Fruit fly (Drosophila melanogaster) whole organism, embryonic: ENCODE measurements around the gene grsm.
A peak's percentile ranks its signal among the peaks of the same experiment; 100 is the strongest.

Source experiments
- ATbp ChIP-seq: fragments of 200-800 bp; sonication (Bioruptor generic); optimal IDR thresholded peaks from 2 replicates; lab custom pipeline; 2017; ENCODE audit warnings: missing biosample characterization, mild to moderate bottlenecking, missing genetic modification characterization, missing genetic modification reagents
- Abd-B ChIP-seq: fragments of 200-800 bp; sonication (Bioruptor generic); optimal IDR thresholded peaks from 2 replicates; lab custom pipeline; 2018; ENCODE audit warnings: missing biosample characterization, mild to moderate bottlenecking, missing genetic modification characterization, moderate library complexity
- Ada2b ChIP-seq: fragments of 200-800 bp; sonication (Bioruptor generic); IDR thresholded peaks from 2 replicates; pipeline ENCODE4 v1.3.6; 2022; ENCODE audit warnings: missing biosample characterization, missing genetic modification characterization
- CG1024 ChIP-seq: fragments of 200-800 bp; sonication (Bioruptor generic); IDR thresholded peaks from 2 replicates; pipeline ENCODE4 v1.3.6; 2022; ENCODE audit warnings: missing biosample characterization, missing genetic modification characterization
- CG10543 ChIP-seq: fragments of 200-800 bp; sonication (Bioruptor generic); optimal IDR thresholded peaks from 3 replicates; lab custom pipeline; 2017; ENCODE audit warnings: missing biosample characterization, mild to moderate bottlenecking, missing genetic modification characterization, moderate library complexity
- CG10979 ChIP-seq: fragments of 200-800 bp; sonication (Bioruptor generic); optimal IDR thresholded peaks from 2 replicates; lab custom pipeline; 2018; ENCODE audit warnings: missing biosample characterization, mild to moderate bottlenecking, missing genetic modification characterization, moderate library complexity
- CG11456 ChIP-seq: fragments of 200-800 bp; sonication (Bioruptor generic); IDR thresholded peaks from 3 replicates; pipeline ENCODE4 v1.3.6; 2022; ENCODE audit warnings: missing biosample characterization, missing genetic modification characterization
- CG12071 ChIP-seq: fragments of 200-800 bp; sonication (Bioruptor generic); optimal IDR thresholded peaks from 3 replicates; lab custom pipeline; 2018; ENCODE audit warnings: missing biosample characterization, mild to moderate bottlenecking, missing genetic modification characterization
- CG12104 ChIP-seq: fragments of 200-800 bp; sonication (Bioruptor generic); optimal IDR thresholded peaks from 3 replicates; lab custom pipeline; 2016; ENCODE audit warnings: missing biosample characterization, missing genetic modification characterization
- CG14667 ChIP-seq: fragments of 200-800 bp; sonication (Bioruptor generic); IDR thresholded peaks from 2 replicates; pipeline ENCODE4 v1.3.6; 2022; ENCODE audit warnings: missing biosample characterization, missing genetic modification characterization
- CG17328 ChIP-seq: fragments of 200-800 bp; sonication (Bioruptor generic); IDR thresholded peaks from 2 replicates; pipeline ENCODE4 v1.3.6; 2022; ENCODE audit warnings: missing biosample characterization, missing genetic modification characterization
- CG17802 ChIP-seq: fragments of 200-800 bp; sonication (Bioruptor generic); optimal IDR thresholded peaks from 2 replicates; lab custom pipeline; 2018; ENCODE audit warnings: missing biosample characterization, mild to moderate bottlenecking, missing genetic modification characterization, moderate library complexity
- CG18262 ChIP-seq: fragments of 200-800 bp; optimal IDR thresholded peaks from 3 replicates; lab custom pipeline; 2019; ENCODE audit warnings: missing biosample characterization, mild to moderate bottlenecking, missing genetic modification characterization, moderate library complexity
- CG32532 ChIP-seq: fragments of 200-800 bp; sonication (Bioruptor generic); IDR thresholded peaks from 2 replicates; pipeline ENCODE4 v1.3.6; 2022; ENCODE audit warnings: missing biosample characterization, missing genetic modification characterization
- CG33557 ChIP-seq: fragments of 200-800 bp; sonication (Bioruptor generic); optimal IDR thresholded peaks from 2 replicates; lab custom pipeline; 2019; ENCODE audit warnings: missing biosample characterization, mild to moderate bottlenecking, missing genetic modification characterization, moderate library complexity
- CG3838 ChIP-seq: fragments of 200-800 bp; sonication (Bioruptor generic); optimal IDR thresholded peaks from 3 replicates; lab custom pipeline; 2016; ENCODE audit warnings: missing biosample characterization, missing genetic modification characterization
- CG43689 ChIP-seq: fragments of 200-800 bp; sonication (Bioruptor generic); IDR thresholded peaks from 2 replicates; pipeline ENCODE4 v1.3.6; 2022; ENCODE audit warnings: missing biosample characterization, missing genetic modification characterization
- CG9727 ChIP-seq: fragments of 200-800 bp; sonication (Bioruptor generic); optimal IDR thresholded peaks from 3 replicates; lab custom pipeline; 2017; ENCODE audit warnings: missing biosample characterization, mild to moderate bottlenecking, missing genetic modification characterization
- Dbx ChIP-seq: fragments of 200-800 bp; sonication (Bioruptor generic); IDR thresholded peaks from 3 replicates; pipeline ENCODE4 v1.3.6; 2022; ENCODE audit warnings: missing biosample characterization, missing genetic modification characterization
- Dfd ChIP-seq, 2 experiments: fragments of >200 bp; optimal IDR thresholded peaks; 2 replicates each; lab custom pipeline; 2017; ENCODE audit warnings: missing biosample characterization in 2 of 2, missing genetic modification characterization in 2 of 2
- Drgx ChIP-seq: fragments of 200-800 bp; sonication (Bioruptor generic); IDR thresholded peaks from 2 replicates; pipeline ENCODE4 v1.3.6; 2022; ENCODE audit warnings: missing biosample characterization, missing genetic modification characterization
- E2f2 ChIP-seq: fragments of 200-800 bp; sonication (Bioruptor generic); IDR thresholded peaks from 2 replicates; pipeline ENCODE4 v1.3.6; 2022; ENCODE audit warnings: missing biosample characterization, missing genetic modification characterization
- HHEX ChIP-seq: fragments of 200-800 bp; sonication (Bioruptor generic); optimal IDR thresholded peaks from 3 replicates; lab custom pipeline; 2017; ENCODE audit warnings: missing biosample characterization, mild to moderate bottlenecking, missing genetic modification characterization, missing genetic modification reagents
- MESR4 ChIP-seq: fragments of 200-800 bp; sonication (Bioruptor generic); optimal IDR thresholded peaks from 2 replicates; lab custom pipeline; 2018; ENCODE audit warnings: missing biosample characterization, mild to moderate bottlenecking, missing genetic modification characterization, moderate library complexity
- Mad ChIP-seq: fragments of 200-800 bp; sonication (Bioruptor generic); optimal IDR thresholded peaks from 2 replicates; lab custom pipeline; 2016; ENCODE audit warnings: missing biosample characterization, missing genetic modification characterization
- Max ChIP-seq: fragments of 200-800 bp; sonication (Bioruptor generic); optimal IDR thresholded peaks from 2 replicates; lab custom pipeline; 2016; ENCODE audit warnings: missing biosample characterization, mild to moderate bottlenecking, missing genetic modification characterization
- Nf-YC ChIP-seq: fragments of 200-800 bp; optimal IDR thresholded peaks from 3 replicates; lab custom pipeline; 2019; ENCODE audit warnings: missing biosample characterization, mild to moderate bottlenecking, missing genetic modification characterization, moderate library complexity
- Oli ChIP-seq: fragments of 200-800 bp; sonication (Bioruptor generic); optimal IDR thresholded peaks from 2 replicates; lab custom pipeline; 2018; ENCODE audit warnings: missing biosample characterization, mild to moderate bottlenecking, missing genetic modification characterization, moderate library complexity
- Poxn ChIP-seq: fragments of 200-800 bp; sonication (Bioruptor generic); IDR thresholded peaks from 2 replicates; pipeline ENCODE4 v1.3.6; 2022; ENCODE audit warnings: missing biosample characterization, missing genetic modification characterization
- Sox102F ChIP-seq: fragments of 200-800 bp; sonication (Bioruptor generic); optimal IDR thresholded peaks from 2 replicates; lab custom pipeline; 2018; ENCODE audit warnings: missing biosample characterization, mild to moderate bottlenecking, missing genetic modification characterization, moderate library complexity
- Trl ChIP-seq, 3 experiments: fragments of >200 bp in 2 of 3; fragments of 200-800 bp in 1 of 3; sonication (Bioruptor generic) in 1 of 3; optimal IDR thresholded peaks; 2 replicates in 1 of 3; 3 replicates in 2 of 3; lab custom pipeline; 2016 to 2017; ENCODE audit warnings: missing biosample characterization in 1 of 3, missing genetic modification characterization in 1 of 3
- bcd ChIP-seq: fragments of 200-800 bp; sonication (Bioruptor generic); optimal IDR thresholded peaks from 2 replicates; lab custom pipeline; 2017; ENCODE audit warnings: missing biosample characterization, mild to moderate bottlenecking, missing genetic modification characterization
- bowl ChIP-seq: fragments of 200-800 bp; sonication (Bioruptor generic); IDR thresholded peaks from 2 replicates; pipeline ENCODE4 v1.3.6; 2022; ENCODE audit warnings: missing biosample characterization, missing genetic modification characterization
- croc ChIP-seq: fragments of 200-800 bp; sonication (Bioruptor generic); conservative IDR thresholded peaks from 3 replicates; pipeline ENCODE4 v1.3.6; 2022; ENCODE audit warnings: missing biosample characterization, missing genetic modification characterization
- fd3F ChIP-seq: fragments of 200-800 bp; sonication (Bioruptor generic); optimal IDR thresholded peaks from 2 replicates; lab custom pipeline; 2018; ENCODE audit warnings: missing biosample characterization, mild to moderate bottlenecking, missing genetic modification characterization, moderate library complexity
- fd96Cb ChIP-seq: fragments of 200-800 bp; sonication (Bioruptor generic); optimal IDR thresholded peaks from 2 replicates; lab custom pipeline; 2018; ENCODE audit warnings: missing biosample characterization, mild to moderate bottlenecking, missing genetic modification characterization, moderate library complexity
- gcm ChIP-seq: fragments of 200-800 bp; sonication (Bioruptor generic); optimal IDR thresholded peaks from 2 replicates; lab custom pipeline; 2019; ENCODE audit warnings: missing biosample characterization, mild to moderate bottlenecking, missing genetic modification characterization, moderate library complexity
- gsb-n ChIP-seq: fragments of 200-800 bp; sonication (Bioruptor generic); optimal IDR thresholded peaks from 3 replicates; lab custom pipeline; 2018; ENCODE audit warnings: missing biosample characterization, mild to moderate bottlenecking, missing genetic modification characterization
- kay ChIP-seq: fragments of 200-800 bp; sonication (Bioruptor generic); optimal IDR thresholded peaks from 2 replicates; lab custom pipeline; 2016; ENCODE audit warnings: missing biosample characterization, missing genetic modification characterization
- mam ChIP-seq: fragments of 200-800 bp; sonication (Bioruptor generic); optimal IDR thresholded peaks from 3 replicates; lab custom pipeline; 2016; ENCODE audit warnings: missing biosample characterization, missing genetic modification characterization
- onecut ChIP-seq: fragments of 200-800 bp; sonication (Bioruptor generic); IDR thresholded peaks from 2 replicates; pipeline ENCODE4 v1.3.6; 2022; ENCODE audit warnings: missing biosample characterization, missing genetic modification characterization
- scrt ChIP-seq: fragments of 200-800 bp; sonication (Bioruptor generic); optimal IDR thresholded peaks from 2 replicates; lab custom pipeline; 2018; ENCODE audit warnings: missing biosample characterization, mild to moderate bottlenecking, missing genetic modification characterization, moderate library complexity
- seq ChIP-seq: fragments of 200-800 bp; sonication (Bioruptor generic); IDR thresholded peaks from 2 replicates; pipeline ENCODE4 v1.3.6; 2022; ENCODE audit warnings: missing biosample characterization, missing genetic modification characterization
- sna ChIP-seq: fragments of 200-800 bp; sonication (Bioruptor generic); IDR thresholded peaks from 2 replicates; pipeline ENCODE4 v1.3.6; 2022; ENCODE audit warnings: missing biosample characterization, missing genetic modification characterization; ENCODE audit not compliant: partially characterized antibody
- sob ChIP-seq: fragments of 200-800 bp; sonication (Bioruptor generic); IDR thresholded peaks from 2 replicates; pipeline ENCODE4 v1.3.6; 2022; ENCODE audit warnings: missing biosample characterization, missing genetic modification characterization
- ssp ChIP-seq: fragments of 200-800 bp; sonication (Bioruptor generic); IDR thresholded peaks from 2 replicates; pipeline ENCODE4 v1.3.6; 2022; ENCODE audit warnings: missing biosample characterization, missing genetic modification characterization
- tap ChIP-seq: fragments of 200-800 bp; optimal IDR thresholded peaks from 3 replicates; lab custom pipeline; 2019; ENCODE audit warnings: missing biosample characterization, mild to moderate bottlenecking, missing genetic modification characterization, moderate library complexity
- trem ChIP-seq: fragments of 200-800 bp; optimal IDR thresholded peaks from 3 replicates; lab custom pipeline; 2019; ENCODE audit warnings: missing biosample characterization, mild to moderate bottlenecking, missing genetic modification characterization, moderate library complexity

grsm gene

DNA sequence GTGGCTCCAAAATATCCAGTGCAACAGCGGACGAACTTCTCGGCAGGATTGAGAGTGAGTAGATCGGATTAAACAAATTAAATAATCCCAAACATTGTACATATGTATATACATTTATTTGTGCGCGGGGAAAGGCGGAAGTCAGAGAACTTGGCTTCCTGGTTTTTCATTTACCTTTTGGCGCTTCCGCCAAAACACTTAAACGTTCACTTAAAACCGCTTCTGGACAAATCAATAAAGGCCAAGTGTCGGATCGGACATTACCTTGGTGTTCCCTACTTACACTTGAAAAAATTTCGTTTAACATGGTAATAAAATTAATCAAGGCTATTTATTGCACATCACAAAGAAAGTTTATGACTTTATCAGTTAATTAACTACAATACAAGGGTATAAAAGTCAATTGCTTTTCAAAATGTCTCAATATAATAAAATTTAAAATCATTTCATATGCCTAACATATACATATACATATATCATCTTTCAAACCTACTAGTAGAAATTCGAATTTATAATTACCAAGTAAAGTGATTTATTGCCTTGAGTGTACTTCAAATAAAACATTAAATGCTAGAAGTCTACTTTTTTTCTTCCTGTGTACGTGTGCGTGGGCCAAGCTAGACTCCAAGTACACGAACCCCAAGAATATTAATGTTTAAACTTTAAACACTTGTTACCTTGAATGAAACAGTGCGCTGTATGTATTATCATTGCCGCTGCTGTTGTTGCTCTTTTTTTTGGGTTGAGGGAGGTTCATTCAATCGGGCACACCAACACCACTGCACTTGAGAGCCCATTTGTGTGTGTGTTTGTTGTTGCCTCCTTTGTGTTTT is 14.0 kb upstream of the grsm start (continued):
- peak; percentile 49 for TF ChIP-seq HHEX (GFP tag; lab: Kevin White, UChicago)
- peak; percentile 71 for TF ChIP-seq bcd
- TF ChIP-seq croc (GFP tag; lab: Robert Waterston, UW) = 0 out of 3 replicates have a peak, but pooled peaks have one; percentile 19
- TF ChIP-seq fd3F = peak; percentile 55
- TF ChIP-seq Mad = peak; percentile 19
- TF ChIP-seq CG12104 (GFP tag; lab: Kevin White, UChicago) = peak; percentile 78
- no peak for TF ChIP-seq CG10543 (GFP tag; lab: Kevin White, UChicago)
- no peak for TF ChIP-seq CG11456 (GFP tag; lab: Robert Waterston, UW)
- TF ChIP-seq Nf-YC (tag; lab: Kevin White, UChicago) = peak; percentile 52
- TF ChIP-seq CG32532 (GFP tag; lab: Robert Waterston, UW) = peak; percentile 67; the same call in 1 of the 2 replicates
- TF ChIP-seq Dfd (GFP tag; optimal IDR thresholded peaks at IDR 0.05; lab: Kevin White, UChicago) = no peak
- TF ChIP-seq CG33557 = no peak
- TF ChIP-seq Abd-B (GFP tag; lab: Kevin White, UChicago) = peak; percentile 52
- TF ChIP-seq CG17802 (tag; lab: Kevin White, UChicago) = no peak
- 0 out of 3 replicates have a peak, but pooled peaks have one; percentile 15 for TF ChIP-seq Dbx (GFP tag; lab: Robert Waterston, UW)
- TF ChIP-seq Oli = peak; percentile 69
- no peak for TF ChIP-seq Trl (optimal IDR thresholded peaks at IDR 0.05; lab: Kevin White, UChicago)
- TF ChIP-seq Trl (GFP tag; optimal IDR thresholded peaks at IDR 0.05; lab: Kevin White, UChicago) = peak; percentile 40
- no peak for TF ChIP-seq CG43689 (GFP tag; lab: Robert Waterston, UW)
- TF ChIP-seq sna (GFP tag; lab: Robert Waterston, UW) = no peak
- TF ChIP-seq CG10979 (tag; lab: Kevin White, UChicago) = peak; percentile 70
- peak; percentile 51 for TF ChIP-seq fd96Cb (tag; lab: Kevin White, UChicago)
- TF ChIP-seq CG18262 (tag; lab: Kevin White, UChicago) = peak; percentile 77
- TF ChIP-seq mam (GFP tag; lab: Kevin White, UChicago) = peak; percentile 43
- peak; percentile 70 for TF ChIP-seq Sox102F
- peak; percentile 61 for TF ChIP-seq tap (tag; lab: Kevin White, UChicago)
- peak; percentile 38; the same call in 1 of the 2 replicates for TF ChIP-seq E2f2 (GFP tag; lab: Robert Waterston, UW)
- 0 out of 2 replicates have a peak, but pooled peaks have one; percentile 17 for TF ChIP-seq CG1024 (GFP tag; lab: Robert Waterston, UW)
- TF ChIP-seq ssp (GFP tag; lab: Robert Waterston, UW) = no peak
- peak; percentile 16 for TF ChIP-seq CG12071 (GFP tag; lab: Kevin White, UChicago)
- no peak; the same call in 1 of the 2 replicates for TF ChIP-seq Poxn
- peak; percentile 86 for TF ChIP-seq onecut (GFP tag; lab: Robert Waterston, UW)
- TF ChIP-seq sob (GFP tag; lab: Robert Waterston, UW) = peak; percentile 45; the same call in 1 of the 2 replicates
- TF ChIP-seq CG3838 (GFP tag; lab: Kevin White, UChicago) = peak; percentile 43
- peak; percentile 52; the same call in 1 of the 2 replicates for TF ChIP-seq CG14667 (GFP tag; lab: Robert Waterston, UW)
- peak; percentile 40; the same call in 1 of the 2 replicates for TF ChIP-seq CG17328 (GFP tag; lab: Robert Waterston, UW)
- peak; percentile 35 for TF ChIP-seq Max (GFP tag; lab: Kevin White, UChicago)
- TF ChIP-seq seq (GFP tag; lab: Robert Waterston, UW) = no peak
- TF ChIP-seq CG9727 (GFP tag; lab: Kevin White, UChicago) = peak; percentile 74
- TF ChIP-seq Drgx (GFP tag; lab: Robert Waterston, UW) = peak; percentile 59
- no peak for TF ChIP-seq bowl
- peak; percentile 45 for TF ChIP-seq gcm (GFP tag; lab: Kevin White, UChicago)
- TF ChIP-seq gsb-n (tag; lab: Kevin White, UChicago) = no peak
- peak; percentile 54 for TF ChIP-seq ATbp
- peak; percentile 19 for TF ChIP-seq scrt
- peak; percentile 34 for TF ChIP-seq trem (tag; lab: Kevin White, UChicago)
- TF ChIP-seq Ada2b (GFP tag; lab: Robert Waterston, UW) = peak; percentile 54
- TF ChIP-seq MESR4 (GFP tag; lab: Kevin White, UChicago) = peak; percentile 26
- peak; percentile 13 for TF ChIP-seq kay
